Worm (Caenorhabditis elegans) whole organism, late embryonic: ENCODE results near the gene F44G4.6.
A peak's percentile ranks its signal among the peaks of the same experiment; 100 is the strongest.

Experiments used
- K09A11.1 ChIP-seq: sonication (generic microtip); optimal IDR thresholded peaks from 2 replicates; lab custom pipeline; 2017; ENCODE audit warnings: antibody characterized with exemption, mild to moderate bottlenecking, missing genetic modification characterization, missing compliant biosample characterization; ENCODE audit not compliant: insufficient read depth
- ceh-14 ChIP-seq: sonication (generic microtip); optimal IDR thresholded peaks from 2 replicates; lab custom pipeline; 2016; ENCODE audit warnings: missing genotype, missing genetic modification characterization, missing compliant biosample characterization
- nfya-1 ChIP-seq: sonication (generic microtip); optimal IDR thresholded peaks from 2 replicates; lab custom pipeline; 2017; ENCODE audit warnings: missing genetic modification characterization, mild to moderate bottlenecking, missing compliant biosample characterization, antibody characterized with exemption, moderate library complexity
- sdc-2 ChIP-seq: sonication (generic microtip); optimal IDR thresholded peaks from 2 replicates; lab custom pipeline; 2016; ENCODE audit warnings: missing genotype, missing genetic modification characterization, missing compliant biosample characterization
- unc-42 ChIP-seq: sonication (generic microtip); optimal IDR thresholded peaks from 2 replicates; lab custom pipeline; 2016; ENCODE audit warnings: missing genotype, missing genetic modification characterization, missing compliant biosample characterization

ce11 chrII:8956896-8957295 is 44.7 kb downstream of the F44G4.6 start:
- no peak for TF ChIP-seq K09A11.1 (tag; lab: Kevin White, UChicago)
- no peak for TF ChIP-seq sdc-2 (tag; lab: Kevin White, UChicago)
- peak; percentile 9 for TF ChIP-seq ceh-14 (tag; lab: Kevin White, UChicago)
- TF ChIP-seq unc-42 (tag; lab: Kevin White, UChicago), result peak; percentile 95
- TF ChIP-seq nfya-1 (tag; lab: Kevin White, UChicago), result no peak
